Worm (Caenorhabditis elegans) whole organism, L3 larva: ENCODE measurements around the gene slcr-46.1.

Experiments
- aly-2 ChIP-seq: fragments of 150-350 bp; optimal IDR thresholded peaks from 2 replicates; lab custom pipeline; 2014; ENCODE audit warnings: missing biosample characterization, missing genetic modification characterization
- ceh-82 ChIP-seq: fragments of 150-350 bp; optimal IDR thresholded peaks from 2 replicates; lab custom pipeline; 2014; ENCODE audit warnings: missing biosample characterization, missing genetic modification characterization
- fkh-10 ChIP-seq: sonication (generic microtip); optimal IDR thresholded peaks from 2 replicates; lab custom pipeline; 2017; ENCODE audit warnings: missing biosample characterization, missing genetic modification reagents, missing genetic modification characterization
- fos-1 ChIP-seq: fragments of 150-350 bp; optimal IDR thresholded peaks from 2 replicates; lab custom pipeline; 2014; ENCODE audit warnings: missing biosample characterization, missing genetic modification characterization
- lin-15B ChIP-seq: fragments of 150-350 bp; optimal IDR thresholded peaks from 2 replicates; lab custom pipeline; 2014; ENCODE audit warnings: missing biosample characterization, missing genetic modification characterization
- mml-1 ChIP-seq: fragments of 150-350 bp; sonication (generic microtip); optimal IDR thresholded peaks from 3 replicates; lab custom pipeline; 2014; ENCODE audit warnings: missing biosample characterization, missing genetic modification characterization
- nhr-12 ChIP-seq: fragments of 150-350 bp; optimal IDR thresholded peaks from 2 replicates; lab custom pipeline; 2014; ENCODE audit warnings: missing biosample characterization, missing genetic modification characterization
- nhr-237 ChIP-seq: fragments of 150-350 bp; optimal IDR thresholded peaks from 2 replicates; lab custom pipeline; 2014; ENCODE audit warnings: missing biosample characterization, missing genetic modification characterization
- nhr-76 ChIP-seq: fragments of 150-350 bp; sonication (generic microtip); optimal IDR thresholded peaks from 5 replicates; lab custom pipeline; 2014; ENCODE audit warnings: missing biosample characterization, missing genetic modification characterization
- nhr-77 ChIP-seq: fragments of 150-350 bp; optimal IDR thresholded peaks from 2 replicates; lab custom pipeline; 2014; ENCODE audit warnings: missing biosample characterization, missing genetic modification characterization
- pha-4 ChIP-seq: fragments of 150-350 bp; optimal IDR thresholded peaks from 2 replicates; lab custom pipeline; 2014; ENCODE audit warnings: missing biosample characterization, missing genetic modification reagents, missing genetic modification characterization
- skn-1 ChIP-seq: fragments of 150-350 bp; optimal IDR thresholded peaks from 2 replicates; lab custom pipeline; 2014; ENCODE audit warnings: missing biosample characterization, missing genetic modification characterization
- unc-62 ChIP-seq: fragments of 150-350 bp; sonication (generic microtip); optimal IDR thresholded peaks from 4 replicates; lab custom pipeline; 2014; ENCODE audit warnings: missing biosample characterization, missing genetic modification reagents, missing genetic modification characterization

DNA sequence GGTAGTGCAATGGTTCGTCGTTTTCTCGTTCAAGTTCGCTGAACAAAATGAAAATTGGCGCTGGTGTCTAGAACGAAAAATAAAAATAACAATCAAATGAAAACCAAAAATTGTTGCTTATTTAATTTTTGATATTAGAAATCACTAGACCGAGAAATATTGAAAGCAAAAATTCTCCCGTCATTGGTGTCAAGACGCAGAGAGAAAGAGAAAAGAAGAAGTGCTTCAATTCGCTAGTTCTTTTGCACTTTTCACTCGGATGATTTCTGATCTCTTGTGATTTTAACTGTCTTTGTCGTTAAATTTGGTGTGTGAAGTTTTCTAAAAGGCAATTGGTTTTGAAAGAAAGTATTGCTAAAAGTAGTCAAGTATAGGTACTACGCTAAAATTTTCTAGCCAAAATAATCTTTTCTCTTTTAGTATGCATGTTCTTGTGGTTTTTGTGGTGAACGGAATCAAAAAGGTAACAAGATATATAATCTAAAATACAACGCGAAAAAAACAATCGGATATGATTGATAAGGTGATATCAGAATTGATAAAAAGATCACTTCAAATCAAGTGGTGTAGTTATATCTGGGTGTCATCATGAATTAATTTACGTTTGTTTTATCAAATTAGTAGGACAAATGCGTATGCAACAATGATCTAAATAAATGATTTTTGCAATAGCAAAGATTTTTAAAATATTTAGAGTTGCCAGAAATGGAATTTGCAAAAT, 31.0 kb downstream of the slcr-46.1 start:
- TF ChIP-seq nhr-76 (tag; lab: Kevin White, UChicago) (no peak), unc-62 (GFP tag; lab: Kevin White, UChicago) (no peak), pha-4 (tag; lab: Kevin White, UChicago) (no peak), aly-2 (tag; lab: Kevin White, UChicago) (no peak), mml-1 (tag; lab: Kevin White, UChicago) (no peak), fkh-10 (GFP tag; lab: Kevin White, UChicago) (no peak), nhr-237 (tag; lab: Kevin White, UChicago) (no peak), nhr-12 (tag; lab: Kevin White, UChicago) (no peak), lin-15B (tag; lab: Kevin White, UChicago) (no peak), fos-1 (tag; lab: Kevin White, UChicago) (no peak), skn-1 (tag; lab: Kevin White, UChicago) (no peak), ceh-82 (no peak), nhr-77 (tag; lab: Kevin White, UChicago) (no peak)
